Worm (Caenorhabditis elegans): ENCODE measurements around the gene let-19.

Gene let-19

DNA sequence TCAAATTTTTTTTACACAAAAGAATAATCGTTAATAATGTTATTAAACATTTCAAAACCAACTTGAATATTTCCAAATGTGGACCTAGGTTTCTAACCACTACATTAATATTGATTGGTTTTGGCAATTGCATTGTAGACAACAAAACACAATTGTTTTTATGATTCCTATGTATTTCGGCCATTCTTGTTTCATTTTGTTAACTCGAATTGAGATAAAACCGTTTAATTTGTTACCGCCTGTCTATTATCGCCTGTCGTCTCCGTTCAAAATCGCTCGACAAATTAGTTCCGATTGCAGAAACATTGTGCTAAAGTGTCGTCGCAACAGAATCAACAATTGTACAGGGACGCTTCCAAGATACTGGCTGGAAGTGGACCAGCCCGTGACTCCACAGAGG, at the start of gene let-19:
let-19 (plus strand) TSS at position 301 of the 400 bp plus-strand sequence.
- TF ChIP-seq ham-2 (GFP tag; optimal IDR thresholded peaks at IDR 0.05) (no peak), snpc-4 (tag; optimal IDR thresholded peaks at IDR 0.05) (no peak), nhr-12 (tag; optimal IDR thresholded peaks at IDR 0.05) (no peak), elt-1 (tag; optimal IDR thresholded peaks at IDR 0.05; ENCODE audit: borderline replicate concordance, insufficient read depth) (no peak)

DNA sequence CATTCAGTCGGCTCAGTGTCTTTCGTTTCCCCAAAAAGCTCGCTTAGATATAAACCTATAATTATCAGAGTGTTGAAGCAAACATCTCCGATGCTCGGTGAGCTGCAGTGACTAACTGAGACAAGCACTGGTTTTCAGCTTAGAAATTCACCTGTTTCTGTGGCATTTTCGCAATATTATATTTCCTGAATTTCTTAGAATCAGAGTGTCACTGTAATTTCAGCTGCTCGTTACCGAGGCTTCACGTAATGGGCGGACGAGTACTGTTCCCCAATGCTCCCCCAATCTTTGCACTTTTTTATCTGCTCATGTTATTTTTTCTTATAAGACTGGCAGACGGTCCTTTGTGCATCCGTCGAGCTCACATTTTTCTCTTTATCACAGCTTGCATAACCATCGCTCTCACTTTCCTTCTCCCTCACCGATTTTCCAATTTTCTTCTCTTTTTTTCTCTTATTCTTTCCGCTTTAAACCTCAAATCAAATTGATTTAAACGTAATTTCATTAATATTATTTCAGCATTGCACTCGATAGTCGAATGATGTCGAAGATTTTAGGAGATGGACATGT, 48.7 kb upstream of the let-19 start, which contains the start of gene trcs-2:
trcs-2 (plus strand) TSS at position 520 of the 570 bp plus-strand sequence.
- TF ChIP-seq cnd-1 (tag; optimal IDR thresholded peaks at IDR 0.05) = no peak
- TF ChIP-seq blmp-1 (tag; optimal IDR thresholded peaks at IDR 0.05) = no peak
- TF ChIP-seq ceh-43 (GFP tag; optimal IDR thresholded peaks at IDR 0.05) = no peak
- no peak for TF ChIP-seq nhr-237 (tag; optimal IDR thresholded peaks at IDR 0.05)
- no peak for TF ChIP-seq sptf-1 (tag; optimal IDR thresholded peaks at IDR 0.05)
- no peak for TF ChIP-seq unc-39 (tag; optimal IDR thresholded peaks at IDR 0.05)
- no peak for TF ChIP-seq mab-5 (tag; optimal IDR thresholded peaks at IDR 0.05)
- TF ChIP-seq nhr-2 (tag; optimal IDR thresholded peaks at IDR 0.05) = no peak
- no peak for TF ChIP-seq lin-13 (tag; optimal IDR thresholded peaks at IDR 0.05)
- TF ChIP-seq zip-8 (tag; optimal IDR thresholded peaks at IDR 0.05) = no peak
- no peak for TF ChIP-seq drap-1 (GFP tag; optimal IDR thresholded peaks at IDR 0.05)
- no peak for TF ChIP-seq lsy-2 (tag; optimal IDR thresholded peaks at IDR 0.05)
- TF ChIP-seq sem-2 (GFP tag; optimal IDR thresholded peaks at IDR 0.05) = no peak
- no peak for TF ChIP-seq ceh-39 (tag; optimal IDR thresholded peaks at IDR 0.05)
- TF ChIP-seq flh-1 (GFP tag; optimal IDR thresholded peaks at IDR 0.05) = no peak
- TF ChIP-seq snpc-4 (tag; optimal IDR thresholded peaks at IDR 0.05) = no peak
- TF ChIP-seq ces-1 (GFP tag; optimal IDR thresholded peaks at IDR 0.05) = no peak
- no peak for TF ChIP-seq ham-2 (GFP tag; optimal IDR thresholded peaks at IDR 0.05)
- TF ChIP-seq M03D4.4 (tag; optimal IDR thresholded peaks at IDR 0.05) = no peak

DNA sequence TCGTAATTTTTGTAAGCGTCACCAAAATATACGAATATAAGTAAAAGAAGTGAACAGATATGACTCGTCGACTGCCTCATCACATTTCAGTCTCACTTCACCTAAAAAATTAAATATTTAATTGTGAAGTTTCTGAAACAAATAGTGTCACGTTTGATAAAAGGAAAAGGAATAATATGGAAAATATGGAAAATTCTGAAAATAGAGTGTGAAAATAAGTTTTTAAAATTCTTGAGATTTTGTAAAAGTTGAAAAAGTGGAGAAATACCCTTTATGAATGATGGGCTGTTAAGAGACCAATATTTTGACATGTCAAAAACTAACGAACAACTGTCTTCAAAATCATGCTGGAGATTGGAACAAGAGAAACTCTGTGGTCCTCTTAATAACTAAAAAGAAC, 44.1 kb upstream of the let-19 start, which contains the start of gene T01B7.9:
T01B7.9 (minus strand) TSS at position 101 of the 400 bp plus-strand sequence.
- TF ChIP-seq nhr-76 (tag; optimal IDR thresholded peaks at IDR 0.05) (no peak), drap-1 (GFP tag; optimal IDR thresholded peaks at IDR 0.05) (no peak), nhr-12 (tag; optimal IDR thresholded peaks at IDR 0.05) (no peak), ceh-83 (GFP tag; optimal IDR thresholded peaks at IDR 0.05) (no peak), pha-4 (tag; optimal IDR thresholded peaks at IDR 0.05) (no peak), nhr-28 (tag; optimal IDR thresholded peaks at IDR 0.05) (no peak), zip-8 (tag; optimal IDR thresholded peaks at IDR 0.05) (no peak), flh-1 (GFP tag; optimal IDR thresholded peaks at IDR 0.05) (no peak), unc-62 (GFP tag; optimal IDR thresholded peaks at IDR 0.05) (no peak), mab-5 (tag; optimal IDR thresholded peaks at IDR 0.05) (no peak), lin-13 (tag; optimal IDR thresholded peaks at IDR 0.05) (no peak), M03D4.4 (tag; optimal IDR thresholded peaks at IDR 0.05) (no peak), sptf-1 (tag; optimal IDR thresholded peaks at IDR 0.05) (no peak), tbx-8 (GFP tag; optimal IDR thresholded peaks at IDR 0.05) (no peak), ham-2 (GFP tag; optimal IDR thresholded peaks at IDR 0.05) (no peak), elt-1 (tag; optimal IDR thresholded peaks at IDR 0.05; ENCODE audit: borderline replicate concordance, insufficient read depth) (no peak), lsy-2 (tag; optimal IDR thresholded peaks at IDR 0.05) (no peak), elt-3 (tag; optimal IDR thresholded peaks at IDR 0.05) (no peak), mep-1 (tag; optimal IDR thresholded peaks at IDR 0.05) (no peak), lin-32 (GFP tag; optimal IDR thresholded peaks at IDR 0.05) (no peak)

- TF ChIP-seq ham-2 (GFP tag; optimal IDR thresholded peaks at IDR 0.05) (no peak), tbx-8 (GFP tag; optimal IDR thresholded peaks at IDR 0.05) (no peak), mep-1 (tag; optimal IDR thresholded peaks at IDR 0.05) (no peak), hlh-1 (tag; optimal IDR thresholded peaks at IDR 0.05) (no peak), ceh-43 (GFP tag; optimal IDR thresholded peaks at IDR 0.05) (no peak), bed-3 (GFP tag; optimal IDR thresholded peaks at IDR 0.05) (no peak), mls-2 (tag; optimal IDR thresholded peaks at IDR 0.05) (no peak), mab-5 (tag; optimal IDR thresholded peaks at IDR 0.05) (no peak), M03D4.4 (tag; optimal IDR thresholded peaks at IDR 0.05) (no peak), pha-4 (tag; optimal IDR thresholded peaks at IDR 0.05) (no peak), elt-3 (tag; optimal IDR thresholded peaks at IDR 0.05) (no peak), unc-39 (tag; optimal IDR thresholded peaks at IDR 0.05) (no peak), cnd-1 (tag; optimal IDR thresholded peaks at IDR 0.05) (no peak), sem-2 (GFP tag; optimal IDR thresholded peaks at IDR 0.05) (no peak)
These were observed 40.5 kb upstream of the let-19 start for ce11 chrII:8730281-8730680.

All from whole organism, mixed stage, embryonic.